Fruit fly (Drosophila melanogaster): ENCODE results near the gene CG18273.

dm6 chrX:492701-493299, 5.4 kb upstream of the CG18273 start:
- TF ChIP-seq Snoo (tag; optimal IDR thresholded peaks at IDR 0.05) (no peak), rn (GFP tag; IDR thresholded peaks at IDR 0.05) (no peak), Pif1B (GFP tag; optimal IDR thresholded peaks at IDR 0.05) (no peak), CG9948 (tag; optimal IDR thresholded peaks at IDR 0.05) (no peak), CG32121 (GFP tag; IDR thresholded peaks at IDR 0.05) (no peak), Pif1A (GFP tag; optimal IDR thresholded peaks at IDR 0.05) (no peak), fd96Ca (GFP tag; IDR thresholded peaks at IDR 0.05) (no peak), D1 (tag; optimal IDR thresholded peaks at IDR 0.05) (no peak), CG8159 (tag; optimal IDR thresholded peaks at IDR 0.05) (no peak), CG34367 (tag; optimal IDR thresholded peaks at IDR 0.05) (no peak), CG15710 (tag; optimal IDR thresholded peaks at IDR 0.05) (no peak), EcR (GFP tag; optimal IDR thresholded peaks at IDR 0.05) (no peak), CG12605 (GFP tag; IDR thresholded peaks at IDR 0.05) (no peak)

Measured in whole organism, pupa.